Fruit fly (Drosophila melanogaster) whole organism, embryonic: ENCODE measurements around the gene phr6-4.

ENCODE experiments used
- Adf1 ChIP-seq: fragments of 200-800 bp; sonication (Bioruptor generic); IDR thresholded peaks from 2 replicates; pipeline ENCODE4 v1.3.6; 2022; ENCODE audit warnings: missing biosample characterization, missing genetic modification characterization
- BEAF-32 ChIP-seq: fragments of 200-800 bp; sonication (Bioruptor generic); optimal IDR thresholded peaks from 3 replicates; lab custom pipeline; 2017; ENCODE audit warnings: missing biosample characterization, missing genetic modification characterization, mild to moderate bottlenecking, moderate library complexity, missing genetic modification reagents
- Bgb ChIP-seq: fragments of 200-800 bp; sonication (Bioruptor generic); IDR thresholded peaks from 2 replicates; pipeline ENCODE4 v1.3.6; 2022; ENCODE audit warnings: missing biosample characterization, missing genetic modification characterization; ENCODE audit not compliant: partially characterized antibody
- CG10147 ChIP-seq: fragments of 200-800 bp; sonication (Bioruptor generic); optimal IDR thresholded peaks from 2 replicates; lab custom pipeline; 2019; ENCODE audit warnings: missing biosample characterization, mild to moderate bottlenecking, missing genetic modification characterization, moderate library complexity
- CG12155 ChIP-seq: fragments of 200-800 bp; sonication (Bioruptor generic); optimal IDR thresholded peaks from 3 replicates; lab custom pipeline; 2016; ENCODE audit warnings: missing biosample characterization, missing genetic modification characterization
- CG12219 ChIP-seq: fragments of 200-800 bp; sonication (Bioruptor generic); optimal IDR thresholded peaks from 3 replicates; lab custom pipeline; 2018; ENCODE audit warnings: missing biosample characterization, mild to moderate bottlenecking, missing genetic modification characterization
- CG13624 ChIP-seq: fragments of 200-800 bp; sonication (Bioruptor generic); optimal IDR thresholded peaks from 2 replicates; lab custom pipeline; 2016; ENCODE audit warnings: missing biosample characterization, missing genetic modification characterization
- CG15514 ChIP-seq: fragments of 200-800 bp; sonication (Bioruptor generic); optimal IDR thresholded peaks from 3 replicates; lab custom pipeline; 2017; ENCODE audit warnings: missing biosample characterization, missing genetic modification characterization, mild to moderate bottlenecking, moderate library complexity, missing genetic modification reagents
- CG17186 ChIP-seq: fragments of 200-800 bp; sonication (Bioruptor generic); optimal IDR thresholded peaks from 3 replicates; lab custom pipeline; 2017; ENCODE audit warnings: missing biosample characterization, missing genetic modification reagents, missing genetic modification characterization
- CG17385 ChIP-seq: fragments of 200-800 bp; sonication (Bioruptor generic); optimal IDR thresholded peaks from 3 replicates; lab custom pipeline; 2018; ENCODE audit warnings: missing biosample characterization, mild to moderate bottlenecking, missing genetic modification characterization
- CG17568 ChIP-seq: fragments of 200-800 bp; sonication (Bioruptor generic); optimal IDR thresholded peaks from 2 replicates; lab custom pipeline; 2018; ENCODE audit warnings: missing biosample characterization, mild to moderate bottlenecking, missing genetic modification characterization, moderate library complexity
- CG17829 ChIP-seq: fragments of 200-800 bp; optimal IDR thresholded peaks from 2 replicates; lab custom pipeline; 2019; ENCODE audit warnings: missing biosample characterization, mild to moderate bottlenecking, missing genetic modification characterization, moderate library complexity
- CG2120 ChIP-seq: fragments of 200-800 bp; sonication (Bioruptor generic); optimal IDR thresholded peaks from 3 replicates; lab custom pipeline; 2016; ENCODE audit warnings: missing biosample characterization, missing genetic modification characterization
- CG3065 ChIP-seq: fragments of 200-800 bp; sonication (Bioruptor generic); optimal IDR thresholded peaks from 2 replicates; lab custom pipeline; 2016; ENCODE audit warnings: missing biosample characterization, missing genetic modification characterization
- CG34422 ChIP-seq: fragments of 200-800 bp; sonication (Bioruptor generic); IDR thresholded peaks from 3 replicates; pipeline ENCODE4 v1.3.6; 2022; ENCODE audit warnings: missing biosample characterization, missing genetic modification characterization
- CG4404 ChIP-seq: fragments of 200-800 bp; sonication (Bioruptor generic); IDR thresholded peaks from 2 replicates; pipeline ENCODE4 v1.3.6; 2022; ENCODE audit warnings: missing biosample characterization, missing genetic modification characterization
- CG4617 ChIP-seq: fragments of 200-800 bp; sonication (Bioruptor generic); optimal IDR thresholded peaks from 3 replicates; lab custom pipeline; 2016; ENCODE audit warnings: missing biosample characterization, missing genetic modification characterization, borderline replicate concordance
- CG7839 ChIP-seq: fragments of 200-800 bp; sonication (Bioruptor generic); optimal IDR thresholded peaks from 3 replicates; lab custom pipeline; 2018; ENCODE audit warnings: missing biosample characterization, mild to moderate bottlenecking, missing genetic modification characterization, moderate library complexity
- CG9437 ChIP-seq: fragments of 200-800 bp; sonication (Bioruptor generic); optimal IDR thresholded peaks from 2 replicates; lab custom pipeline; 2018; ENCODE audit warnings: missing biosample characterization, mild to moderate bottlenecking, missing genetic modification characterization
- CG9797 ChIP-seq: fragments of 200-800 bp; sonication (Bioruptor generic); optimal IDR thresholded peaks from 3 replicates; lab custom pipeline; 2018; ENCODE audit warnings: missing biosample characterization, mild to moderate bottlenecking, missing genetic modification characterization
- CG9817 ChIP-seq: fragments of 200-800 bp; sonication (Bioruptor generic); optimal IDR thresholded peaks from 2 replicates; lab custom pipeline; 2018; ENCODE audit warnings: missing biosample characterization, mild to moderate bottlenecking, missing genetic modification characterization, moderate library complexity
- CHES-1-like ChIP-seq: fragments of 200-800 bp; sonication (Bioruptor generic); optimal IDR thresholded peaks from 2 replicates; lab custom pipeline; 2016; ENCODE audit warnings: missing biosample characterization, missing genetic modification characterization
- CoRest ChIP-seq: fragments of 200-800 bp; sonication (Bioruptor generic); optimal IDR thresholded peaks from 3 replicates; lab custom pipeline; 2018; ENCODE audit warnings: missing biosample characterization, mild to moderate bottlenecking, missing genetic modification characterization, moderate library complexity
- D19A ChIP-seq: fragments of 200-800 bp; optimal IDR thresholded peaks from 3 replicates; lab custom pipeline; 2019; ENCODE audit warnings: missing biosample characterization, mild to moderate bottlenecking, missing genetic modification characterization, moderate library complexity
- Dp ChIP-seq: fragments of 200-800 bp; sonication (Bioruptor generic); optimal IDR thresholded peaks from 2 replicates; lab custom pipeline; 2018; ENCODE audit warnings: missing biosample characterization, mild to moderate bottlenecking, missing genetic modification characterization, moderate library complexity
- E2f2 ChIP-seq: fragments of 200-800 bp; sonication (Bioruptor generic); IDR thresholded peaks from 2 replicates; pipeline ENCODE4 v1.3.6; 2022; ENCODE audit warnings: missing biosample characterization, missing genetic modification characterization
- Ets97D ChIP-seq: fragments of 200-800 bp; sonication (Bioruptor generic); optimal IDR thresholded peaks from 3 replicates; lab custom pipeline; 2016; ENCODE audit warnings: missing biosample characterization, missing genetic modification characterization
- Kr ChIP-seq: fragments of 200-800 bp; sonication (Bioruptor generic); optimal IDR thresholded peaks from 2 replicates; lab custom pipeline; 2017; ENCODE audit warnings: missing biosample characterization, mild to moderate bottlenecking, missing genetic modification characterization
- Meics ChIP-seq: fragments of 200-800 bp; sonication (Bioruptor generic); optimal IDR thresholded peaks from 2 replicates; lab custom pipeline; 2017; ENCODE audit warnings: missing biosample characterization, mild to moderate bottlenecking, missing genetic modification characterization
- Mes4 ChIP-seq: fragments of 200-800 bp; sonication (Bioruptor generic); optimal IDR thresholded peaks from 2 replicates; lab custom pipeline; 2016; ENCODE audit warnings: missing biosample characterization, missing genetic modification characterization
- Myb ChIP-seq: fragments of 200-800 bp; sonication (Bioruptor generic); optimal IDR thresholded peaks from 2 replicates; lab custom pipeline; 2016; ENCODE audit warnings: missing biosample characterization, missing genetic modification characterization
- NC2α ChIP-seq: fragments of 200-800 bp; sonication (Bioruptor generic); optimal IDR thresholded peaks from 2 replicates; lab custom pipeline; 2016; ENCODE audit warnings: missing biosample characterization, missing genetic modification characterization
- Pdp1 ChIP-seq, 2 experiments: fragments of 200-800 bp; sonication (Bioruptor generic); optimal IDR thresholded peaks; 3 replicates each; lab custom pipeline; 2016; ENCODE audit warnings: missing biosample characterization in 2 of 2, missing genetic modification characterization in 2 of 2, mild to moderate bottlenecking in 1 of 2, moderate library complexity in 1 of 2
- ab ChIP-seq: fragments of 200-800 bp; sonication (Bioruptor generic); optimal IDR thresholded peaks from 2 replicates; lab custom pipeline; 2016; ENCODE audit warnings: missing biosample characterization, missing genetic modification characterization
- bab2 ChIP-seq: fragments of 200-800 bp; sonication (Bioruptor generic); optimal IDR thresholded peaks from 2 replicates; lab custom pipeline; 2016; ENCODE audit warnings: missing biosample characterization, missing genetic modification characterization
- bigmax ChIP-seq: fragments of 200-800 bp; sonication (Bioruptor generic); optimal IDR thresholded peaks from 2 replicates; lab custom pipeline; 2018; ENCODE audit warnings: missing biosample characterization, mild to moderate bottlenecking, missing genetic modification characterization
- br ChIP-seq: fragments of >200 bp; optimal IDR thresholded peaks from 2 replicates; lab custom pipeline; 2017
- crp ChIP-seq, 2 experiments: fragments of 200-800 bp; sonication (Bioruptor generic); optimal IDR thresholded peaks; 2 replicates in 1 of 2; 3 replicates in 1 of 2; lab custom pipeline; 2017; ENCODE audit warnings: missing biosample characterization in 2 of 2, missing genetic modification characterization in 2 of 2, mild to moderate bottlenecking in 1 of 2, moderate library complexity in 1 of 2
- gfzf ChIP-seq: fragments of 200-800 bp; sonication (Bioruptor generic); optimal IDR thresholded peaks from 2 replicates; lab custom pipeline; 2016; ENCODE audit warnings: missing biosample characterization, mild to moderate bottlenecking, missing genetic modification characterization, moderate library complexity
- ham ChIP-seq: fragments of 200-800 bp; sonication (Bioruptor generic); IDR thresholded peaks from 2 replicates; pipeline ENCODE4 v1.3.6; 2022; ENCODE audit warnings: missing biosample characterization, missing genetic modification characterization
- her ChIP-seq: fragments of 200-800 bp; sonication (Bioruptor generic); optimal IDR thresholded peaks from 2 replicates; lab custom pipeline; 2016; ENCODE audit warnings: missing biosample characterization, missing genetic modification characterization
- lilli ChIP-seq: fragments of 200-800 bp; sonication (Bioruptor generic); optimal IDR thresholded peaks from 3 replicates; lab custom pipeline; 2016; ENCODE audit warnings: missing biosample characterization, missing genetic modification characterization
- nmo ChIP-seq: fragments of 200-800 bp; sonication (Bioruptor generic); optimal IDR thresholded peaks from 2 replicates; lab custom pipeline; 2018; ENCODE audit warnings: missing biosample characterization, mild to moderate bottlenecking, missing genetic modification characterization, moderate library complexity
- phol ChIP-seq: fragments of 200-800 bp; sonication (Bioruptor generic); optimal IDR thresholded peaks from 3 replicates; lab custom pipeline; 2018; ENCODE audit warnings: missing biosample characterization, mild to moderate bottlenecking, missing genetic modification characterization, moderate library complexity
- pzg ChIP-seq: fragments of 200-800 bp; sonication (Bioruptor generic); optimal IDR thresholded peaks from 3 replicates; lab custom pipeline; 2018; ENCODE audit warnings: missing biosample characterization, mild to moderate bottlenecking, missing genetic modification characterization, moderate library complexity
- scrt ChIP-seq: fragments of 200-800 bp; sonication (Bioruptor generic); optimal IDR thresholded peaks from 2 replicates; lab custom pipeline; 2018; ENCODE audit warnings: missing biosample characterization, mild to moderate bottlenecking, missing genetic modification characterization, moderate library complexity
- sens ChIP-seq: fragments of 200-800 bp; sonication (Bioruptor generic); peaks from one replicate; lab custom pipeline; 2016; ENCODE audit warnings: missing biosample characterization, missing genetic modification characterization
- stwl ChIP-seq: fragments of 200-800 bp; sonication (Bioruptor generic); optimal IDR thresholded peaks from 3 replicates; lab custom pipeline; 2018; ENCODE audit warnings: missing biosample characterization, mild to moderate bottlenecking, missing genetic modification characterization, moderate library complexity
- sug ChIP-seq: fragments of 200-800 bp; optimal IDR thresholded peaks from 2 replicates; lab custom pipeline; 2019; ENCODE audit warnings: missing biosample characterization, mild to moderate bottlenecking, missing genetic modification characterization, moderate library complexity
- trem ChIP-seq: fragments of 200-800 bp; optimal IDR thresholded peaks from 3 replicates; lab custom pipeline; 2019; ENCODE audit warnings: missing biosample characterization, mild to moderate bottlenecking, missing genetic modification characterization, moderate library complexity

Gene phr6-4

dm6 chr2L:20647240-20647908 is 1.8 kb upstream of the phr6-4 start (continued):
- TF ChIP-seq stwl (tag; lab: Kevin White, UChicago) (peak; percentile 58), CG9797 (GFP tag; lab: Kevin White, UChicago) (peak; percentile 89), her (GFP tag; lab: Kevin White, UChicago) (peak; percentile 5), ham (GFP tag; lab: Robert Waterston, UW) (no peak), scrt (GFP tag; lab: Kevin White, UChicago) (peak; percentile 48), bigmax (GFP tag; lab: Kevin White, UChicago) (peak; percentile 0), CG17186 (GFP tag; lab: Kevin White, UChicago) (no peak), Meics (GFP tag; lab: Kevin White, UChicago) (peak; percentile 4), CG4404 (GFP tag; lab: Robert Waterston, UW) (no peak), NC2α (GFP tag; lab: Kevin White, UChicago) (no peak), ab (no peak), CG4617 (GFP tag; lab: Kevin White, UChicago) (peak; percentile 16), CG17568 (GFP tag; lab: Kevin White, UChicago) (no peak), Myb (GFP tag; lab: Kevin White, UChicago) (peak; percentile 11), gfzf (GFP tag; lab: Kevin White, UChicago) (peak; percentile 91), CHES-1-like (peak; percentile 17), bab2 (GFP tag; lab: Kevin White, UChicago) (no peak), sug (tag; lab: Kevin White, UChicago) (peak; percentile 15), Ets97D (GFP tag; lab: Kevin White, UChicago) (peak; percentile 55), CG7839 (tag; lab: Kevin White, UChicago) (no peak), CG15514 (GFP tag; lab: Kevin White, UChicago) (peak; percentile 32), BEAF-32 (GFP tag; lab: Kevin White, UChicago) (peak; percentile 36), nmo (GFP tag; lab: Kevin White, UChicago) (peak; percentile 50), Adf1 (GFP tag; lab: Robert Waterston, UW) (no peak), CG12155 (GFP tag; lab: Kevin White, UChicago) (peak; percentile 14), Pdp1 (GFP tag; optimal IDR thresholded peaks at IDR 0.05; lab: Kevin White, UChicago) (peak in 1 of 2 experiments; percentile 90), pzg (peak; percentile 74), E2f2 (GFP tag; lab: Robert Waterston, UW) (no peak), CG9817 (tag; lab: Kevin White, UChicago) (no peak), CoRest (tag; lab: Kevin White, UChicago) (peak; percentile 21), phol (tag; lab: Kevin White, UChicago) (peak; percentile 5), sens (GFP tag; lab: Kevin White, UChicago) (peak; percentile 74), CG17385 (GFP tag; lab: Kevin White, UChicago) (peak; percentile 45), CG2120 (GFP tag; lab: Kevin White, UChicago) (no peak), CG10147 (peak; percentile 4), lilli (peak; percentile 24), crp (GFP tag; optimal IDR thresholded peaks at IDR 0.05; lab: Kevin White, UChicago) (peak in 1 of 2 experiments; percentile 73), CG3065 (GFP tag; lab: Kevin White, UChicago) (no peak), CG9437 (GFP tag; lab: Kevin White, UChicago) (no peak), CG12219 (GFP tag; lab: Kevin White, UChicago) (no peak), Dp (peak; percentile 65), br (no peak), trem (tag; lab: Kevin White, UChicago) (peak; percentile 49), Mes4 (GFP tag; lab: Kevin White, UChicago) (peak; percentile 28), D19A (tag; lab: Kevin White, UChicago) (no peak), CG17829 (tag; lab: Kevin White, UChicago) (peak; percentile 23), CG34422 (GFP tag; lab: Robert Waterston, UW) (no peak), Kr (GFP tag; lab: Kevin White, UChicago) (no peak), Bgb (GFP tag; lab: Robert Waterston, UW) (no peak), CG13624 (GFP tag; lab: Kevin White, UChicago) (peak; percentile 7)
